Worm (Caenorhabditis elegans) whole organism, early embryonic: ENCODE measurements around the gene sre-9.

ENCODE experiments used
- B0310.2 ChIP-seq: sonication (generic microtip); optimal IDR thresholded peaks from 2 replicates; lab custom pipeline; 2016; ENCODE audit warnings: mild to moderate bottlenecking, missing genetic modification characterization, missing compliant biosample characterization
- F13C5.2 ChIP-seq: sonication (generic microtip); optimal IDR thresholded peaks from 2 replicates; lab custom pipeline; 2017; ENCODE audit warnings: mild to moderate bottlenecking, missing genetic modification characterization, inconsistent platforms, missing compliant biosample characterization
- aly-1 ChIP-seq: sonication (generic microtip); optimal IDR thresholded peaks from 2 replicates; lab custom pipeline; 2016; ENCODE audit warnings: missing genetic modification characterization, missing compliant biosample characterization
- ama-1 ChIP-seq: fragments of 150-350 bp; optimal IDR thresholded peaks from 2 replicates; lab custom pipeline; 2014
- ceh-13 ChIP-seq: fragments of 200-800 bp; sonication (Bioruptor generic); optimal IDR thresholded peaks from 2 replicates; lab custom pipeline; 2018; ENCODE audit warnings: mild to moderate bottlenecking, missing genetic modification characterization, missing compliant biosample characterization
- ceh-36 ChIP-seq: sonication (generic microtip); optimal IDR thresholded peaks from 2 replicates; lab custom pipeline; 2016; ENCODE audit warnings: missing genetic modification characterization, inconsistent platforms, missing compliant biosample characterization
- ets-7 ChIP-seq: sonication (generic microtip); optimal IDR thresholded peaks from 2 replicates; lab custom pipeline; 2016; ENCODE audit warnings: missing genotype, missing genetic modification characterization, missing compliant biosample characterization
- flt-1 ChIP-seq: fragments of 200-800 bp; sonication (Bioruptor generic); IDR thresholded peaks from 2 replicates; pipeline ENCODE4 v1.3.6; 2022; ENCODE audit warnings: missing genetic modification characterization, missing compliant biosample characterization
- hmbx-1 ChIP-seq: sonication (generic microtip); optimal IDR thresholded peaks from 2 replicates; lab custom pipeline; 2016; ENCODE audit warnings: mild to moderate bottlenecking, missing genetic modification characterization, missing compliant biosample characterization
- hmg-4 ChIP-seq: fragments of 200-800 bp; sonication (Bioruptor generic); optimal IDR thresholded peaks from 2 replicates; lab custom pipeline; 2018; ENCODE audit warnings: mild to moderate bottlenecking, missing genetic modification characterization, missing compliant biosample characterization
- hnd-1 ChIP-seq: sonication (generic microtip); optimal IDR thresholded peaks from 2 replicates; lab custom pipeline; 2016; ENCODE audit warnings: missing genetic modification characterization, missing compliant biosample characterization
- pes-1 ChIP-seq: fragments of 200-800 bp; sonication (Bioruptor generic); IDR thresholded peaks from 2 replicates; pipeline ENCODE4 v1.3.6; 2022; ENCODE audit warnings: missing genetic modification reagents, missing genetic modification characterization, missing compliant biosample characterization
- scrt-1 ChIP-seq: fragments of 200-800 bp; sonication (Bioruptor generic); IDR thresholded peaks from 2 replicates; pipeline ENCODE4 v1.3.6; 2022; ENCODE audit warnings: missing genetic modification characterization, missing compliant biosample characterization
- sea-1 ChIP-seq: fragments of 200-800 bp; sonication (Bioruptor generic); conservative IDR thresholded peaks from 2 replicates; pipeline ENCODE4 v1.3.6; 2022; ENCODE audit warnings: missing genetic modification characterization, missing compliant biosample characterization
- tbx-11 ChIP-seq: fragments of 200-800 bp; sonication (Bioruptor generic); IDR thresholded peaks from 2 replicates; pipeline ENCODE4 v1.3.6; 2022; ENCODE audit warnings: missing genetic modification characterization, missing compliant biosample characterization
- tbx-37 ChIP-seq: fragments of 200-800 bp; sonication (Bioruptor generic); conservative IDR thresholded peaks from 2 replicates; pipeline ENCODE4 v1.3.6; 2022; ENCODE audit warnings: missing genetic modification reagents, missing genetic modification characterization, missing compliant biosample characterization
- tra-4 ChIP-seq: sonication (generic microtip); optimal IDR thresholded peaks from 2 replicates; lab custom pipeline; 2017; ENCODE audit warnings: missing genetic modification characterization, missing compliant biosample characterization

sre-9 gene

DNA sequence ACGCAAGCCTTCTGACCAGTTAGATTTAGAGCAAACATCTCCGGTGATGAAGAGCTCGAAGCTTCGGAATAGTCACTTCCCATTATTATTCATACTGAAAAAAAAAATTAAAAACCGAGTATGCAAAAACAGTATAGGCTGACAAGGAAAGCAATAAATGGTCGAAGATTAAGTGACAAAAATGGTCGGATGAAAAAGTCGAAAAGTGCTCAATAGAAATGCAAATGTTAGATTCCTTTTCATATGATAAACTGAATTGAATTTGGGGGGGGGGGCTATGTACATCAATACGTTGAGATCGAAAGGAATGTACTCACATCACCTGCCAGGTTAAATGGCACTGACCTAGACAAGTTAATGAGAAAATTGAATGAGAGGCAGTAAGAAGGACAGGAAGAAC lies 31.9 kb upstream of the sre-9 start, which contains the start of gene nhr-187:
TSS of gene nhr-187 (minus strand) at position 101 of the 400 bp plus-strand sequence.
- TF ChIP-seq ama-1 (lab: Kevin White, UChicago) (no peak), scrt-1 (no peak), ets-7 (tag; lab: Kevin White, UChicago) (no peak), tra-4 (tag; lab: Kevin White, UChicago) (no peak), tbx-37 (GFP tag; lab: Robert Waterston, UW) (no peak), tbx-11 (GFP tag; lab: Robert Waterston, UW) (no peak), aly-1 (tag; lab: Kevin White, UChicago) (no peak), ceh-36 (tag; lab: Kevin White, UChicago) (no peak), F13C5.2 (no peak), flt-1 (GFP tag; lab: Robert Waterston, UW) (no peak), hmbx-1 (no peak), B0310.2 (tag; lab: Kevin White, UChicago) (no peak), sea-1 (GFP tag; lab: Robert Waterston, UW) (no peak), ceh-13 (GFP tag; lab: Kevin White, UChicago) (no peak), hnd-1 (tag; lab: Kevin White, UChicago) (no peak), hmg-4 (GFP tag; lab: Kevin White, UChicago) (no peak), pes-1 (GFP tag; lab: Robert Waterston, UW) (no peak)

DNA sequence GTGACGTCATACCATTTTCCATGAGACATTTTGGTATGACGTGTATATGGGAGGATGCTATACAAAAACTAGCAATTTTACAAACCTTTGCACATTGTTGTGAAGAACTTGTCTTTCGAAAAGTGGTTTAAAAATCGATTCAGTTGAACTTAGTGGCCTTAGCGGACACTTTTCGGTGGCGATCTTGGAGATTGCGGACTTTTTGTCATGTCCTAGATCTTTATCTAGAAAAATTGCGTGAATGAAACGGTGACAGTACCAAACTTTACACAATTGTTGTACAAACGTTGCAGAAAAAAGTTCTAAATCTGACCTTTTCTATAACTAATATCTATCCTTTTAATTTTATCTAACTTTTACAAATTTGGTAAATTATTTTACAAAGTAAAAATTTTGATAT lies 29.5 kb upstream of the sre-9 start:
- TF ChIP-seq F13C5.2: no peak
- TF ChIP-seq sea-1 (GFP tag; lab: Robert Waterston, UW): no peak
- no peak for TF ChIP-seq tbx-11 (GFP tag; lab: Robert Waterston, UW)
- TF ChIP-seq ceh-36 (tag; lab: Kevin White, UChicago): no peak
- no peak for TF ChIP-seq tbx-37 (GFP tag; lab: Robert Waterston, UW)
- no peak for TF ChIP-seq ets-7 (tag; lab: Kevin White, UChicago)
- no peak for TF ChIP-seq tra-4 (tag; lab: Kevin White, UChicago)
- no peak for TF ChIP-seq aly-1 (tag; lab: Kevin White, UChicago)
- no peak for TF ChIP-seq B0310.2 (tag; lab: Kevin White, UChicago)
- no peak for TF ChIP-seq ceh-13 (GFP tag; lab: Kevin White, UChicago)
- no peak for TF ChIP-seq hnd-1 (tag; lab: Kevin White, UChicago)
- no peak for TF ChIP-seq ama-1 (lab: Kevin White, UChicago)
- TF ChIP-seq pes-1 (GFP tag; lab: Robert Waterston, UW): no peak
- TF ChIP-seq hmg-4 (GFP tag; lab: Kevin White, UChicago): no peak
- TF ChIP-seq scrt-1: no peak
- TF ChIP-seq flt-1 (GFP tag; lab: Robert Waterston, UW): no peak
- TF ChIP-seq hmbx-1: no peak

DNA sequence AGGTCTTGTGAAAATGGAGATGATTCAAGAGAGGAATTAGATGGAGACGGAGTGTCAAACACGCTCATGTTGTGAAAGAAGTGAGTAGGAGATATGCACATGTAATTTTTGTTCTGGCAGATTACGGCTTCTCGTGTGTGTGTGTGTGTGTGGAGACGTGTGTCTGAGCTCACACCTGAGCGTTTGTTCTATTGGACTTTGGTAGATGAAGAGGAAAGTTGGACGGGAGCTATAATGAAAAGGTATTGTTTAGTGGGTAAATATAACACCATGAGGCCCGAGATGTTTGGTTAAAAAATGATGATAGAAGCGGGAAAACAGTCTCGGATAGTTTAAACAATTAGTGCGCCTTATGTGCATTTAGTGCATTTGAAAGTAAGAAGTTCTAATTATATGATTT lies 25.9 kb upstream of the sre-9 start, which contains the start of gene nhr-157:
TSS of gene nhr-157 (minus strand) at position 101 of the 400 bp plus-strand sequence.
- TF ChIP-seq hmbx-1 (no peak), tra-4 (tag; lab: Kevin White, UChicago) (no peak), flt-1 (GFP tag; lab: Robert Waterston, UW) (no peak), tbx-37 (GFP tag; lab: Robert Waterston, UW) (no peak), hmg-4 (GFP tag; lab: Kevin White, UChicago) (no peak), aly-1 (tag; lab: Kevin White, UChicago) (no peak), pes-1 (GFP tag; lab: Robert Waterston, UW) (no peak), F13C5.2 (no peak), sea-1 (GFP tag; lab: Robert Waterston, UW) (no peak), B0310.2 (tag; lab: Kevin White, UChicago) (no peak), ceh-36 (tag; lab: Kevin White, UChicago) (no peak), ceh-13 (GFP tag; lab: Kevin White, UChicago) (no peak), ama-1 (lab: Kevin White, UChicago) (no peak), scrt-1 (no peak)

DNA sequence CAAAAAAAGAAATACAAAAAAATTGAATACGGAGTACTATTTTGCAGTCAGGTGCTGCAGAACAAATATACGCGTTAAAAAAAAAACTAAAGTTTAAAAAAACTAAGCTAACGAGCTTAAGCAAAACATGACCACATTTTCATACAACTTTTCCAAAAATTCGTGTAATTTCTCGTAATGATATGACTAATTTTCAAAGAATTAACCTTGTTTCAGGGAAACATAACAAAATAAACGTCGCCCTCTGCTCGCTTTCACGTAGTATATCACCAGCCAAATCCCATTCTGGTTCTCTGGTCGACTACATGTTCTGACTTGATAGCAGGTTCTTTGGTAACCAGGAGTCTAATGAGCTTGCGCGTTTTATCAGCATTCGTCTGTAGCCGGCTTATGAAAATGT lies 24.4 kb upstream of the sre-9 start:
- no peak for TF ChIP-seq ets-7 (tag; lab: Kevin White, UChicago)
- no peak for TF ChIP-seq tra-4 (tag; lab: Kevin White, UChicago)
- no peak for TF ChIP-seq scrt-1
- TF ChIP-seq hmbx-1: no peak
- TF ChIP-seq F13C5.2: no peak

DNA sequence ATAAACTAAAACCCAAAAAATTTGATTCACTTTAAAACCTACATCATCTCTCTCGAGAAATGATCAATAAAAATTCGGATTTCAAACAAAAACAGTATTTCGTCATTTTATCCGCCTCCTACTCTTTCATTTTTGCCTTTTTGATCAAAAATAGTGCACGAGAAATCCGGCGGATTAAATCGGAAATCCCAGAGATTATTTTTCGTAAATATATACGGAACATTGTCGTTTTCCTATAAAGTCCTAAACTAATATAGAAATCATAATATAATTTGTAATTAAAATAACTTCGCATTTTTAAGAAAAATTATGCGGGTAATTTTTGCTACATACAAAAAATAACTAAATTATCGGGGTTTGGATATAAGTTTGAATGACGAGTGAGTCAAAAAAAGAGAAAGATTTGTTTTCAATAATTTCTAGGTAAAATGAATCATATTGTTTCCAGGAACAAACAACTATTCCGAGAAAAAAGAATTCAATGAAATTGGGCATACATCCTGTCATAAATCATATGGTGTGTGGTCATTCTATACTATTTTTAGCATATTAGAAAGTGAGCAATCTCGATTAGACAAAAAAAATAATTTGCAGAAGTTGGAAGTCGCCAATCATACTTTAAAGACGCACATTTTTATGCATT lies 20.5 kb upstream of the sre-9 start, which contains the start of gene nhr-158:
TSS of gene nhr-158 (minus strand) at position 51 of the 643 bp plus-strand sequence.
- TF ChIP-seq ceh-36 (tag; lab: Kevin White, UChicago) (no peak), tra-4 (tag; lab: Kevin White, UChicago) (no peak), tbx-37 (GFP tag; lab: Robert Waterston, UW) (no peak), sea-1 (GFP tag; lab: Robert Waterston, UW) (no peak)

DNA sequence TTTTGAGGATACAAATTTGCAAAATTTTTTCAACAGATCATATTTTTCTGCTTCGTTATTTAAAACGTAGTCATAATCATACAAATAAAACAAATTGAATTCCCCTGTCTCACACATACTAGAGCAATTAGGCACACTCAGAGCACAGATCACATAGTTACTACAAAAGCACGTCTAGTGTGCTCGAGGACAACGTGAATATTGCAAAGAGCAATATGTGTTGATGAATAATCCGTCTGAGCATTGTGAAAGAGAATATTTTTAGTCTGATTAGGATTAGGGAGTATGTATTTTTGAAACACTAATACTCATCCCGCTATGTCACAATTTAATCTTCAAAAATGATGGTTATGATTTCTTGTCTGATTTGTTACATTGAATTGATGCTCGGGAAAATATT lies 17.5 kb upstream of the sre-9 start:
- TF ChIP-seq F13C5.2 (no peak), flt-1 (GFP tag; lab: Robert Waterston, UW) (no peak), scrt-1 (no peak), ets-7 (tag; lab: Kevin White, UChicago) (no peak), ceh-36 (tag; lab: Kevin White, UChicago) (no peak), pes-1 (GFP tag; lab: Robert Waterston, UW) (no peak), hmbx-1 (no peak), tra-4 (tag; lab: Kevin White, UChicago) (no peak), tbx-11 (GFP tag; lab: Robert Waterston, UW) (no peak), hnd-1 (tag; lab: Kevin White, UChicago) (no peak), ceh-13 (GFP tag; lab: Kevin White, UChicago) (no peak)

DNA sequence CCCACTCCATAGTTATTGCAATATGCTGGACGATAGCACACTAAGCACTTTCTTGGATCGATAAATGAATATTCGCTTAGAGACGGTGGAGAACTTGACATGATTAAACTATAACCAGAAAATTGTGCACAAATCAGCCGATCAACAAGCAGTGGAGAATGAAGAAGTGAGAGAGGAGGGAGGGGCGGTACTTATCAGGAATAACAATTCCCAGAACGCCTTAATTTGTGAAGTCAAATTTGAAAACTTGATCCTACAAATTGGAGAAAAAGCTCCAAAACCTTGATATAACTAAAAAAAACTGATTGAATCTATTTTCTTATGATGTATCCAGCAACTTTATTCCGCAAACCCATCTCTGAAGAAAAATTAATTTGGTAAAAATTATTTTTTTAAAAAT lies 16.5 kb upstream of the sre-9 start, which contains the start of gene nhr-159:
TSS of gene nhr-159 (minus strand) at position 101 of the 400 bp plus-strand sequence.
- no peak for TF ChIP-seq ceh-36 (tag; lab: Kevin White, UChicago)
- no peak for TF ChIP-seq ceh-13 (GFP tag; lab: Kevin White, UChicago)
- TF ChIP-seq F13C5.2: no peak
- TF ChIP-seq flt-1 (GFP tag; lab: Robert Waterston, UW): no peak
- TF ChIP-seq tbx-37 (GFP tag; lab: Robert Waterston, UW): no peak
- TF ChIP-seq aly-1 (tag; lab: Kevin White, UChicago): no peak
- no peak for TF ChIP-seq tra-4 (tag; lab: Kevin White, UChicago)
- TF ChIP-seq scrt-1: no peak
- no peak for TF ChIP-seq hnd-1 (tag; lab: Kevin White, UChicago)
- no peak for TF ChIP-seq ets-7 (tag; lab: Kevin White, UChicago)
- no peak for TF ChIP-seq sea-1 (GFP tag; lab: Robert Waterston, UW)
- TF ChIP-seq B0310.2 (tag; lab: Kevin White, UChicago): no peak
- TF ChIP-seq hmbx-1: no peak
